Worm (Caenorhabditis elegans) whole organism, L3 larva: Measurements from ENCODE around the gene C08H9.16.

ENCODE experiments used
- R02D3.7 ChIP-seq: fragments of 150-350 bp; optimal IDR thresholded peaks from 2 replicates; lab custom pipeline; 2014; ENCODE audit warnings: missing biosample characterization, missing genetic modification characterization
- aly-2 ChIP-seq: fragments of 150-350 bp; optimal IDR thresholded peaks from 2 replicates; lab custom pipeline; 2014; ENCODE audit warnings: missing biosample characterization, missing genetic modification characterization
- ceh-28 ChIP-seq: fragments of 150-350 bp; optimal IDR thresholded peaks from 2 replicates; lab custom pipeline; 2014; ENCODE audit warnings: missing biosample characterization, missing genetic modification reagents, missing genetic modification characterization
- ceh-82 ChIP-seq: fragments of 150-350 bp; optimal IDR thresholded peaks from 2 replicates; lab custom pipeline; 2014; ENCODE audit warnings: missing biosample characterization, missing genetic modification characterization
- ceh-9 ChIP-seq: sonication (generic microtip); optimal IDR thresholded peaks from 2 replicates; lab custom pipeline; 2018; ENCODE audit warnings: missing biosample characterization, missing genetic modification characterization
- daf-12 ChIP-seq: fragments of 150-350 bp; optimal IDR thresholded peaks from 2 replicates; lab custom pipeline; 2014; ENCODE audit warnings: missing biosample characterization, missing genetic modification reagents, missing genetic modification characterization
- egl-27 ChIP-seq: sonication (generic microtip); optimal IDR thresholded peaks from 4 replicates; lab custom pipeline; 2017; ENCODE audit warnings: missing biosample characterization, missing genetic modification reagents, missing genetic modification characterization
- egl-5 ChIP-seq: fragments of 150-350 bp; optimal IDR thresholded peaks from 2 replicates; lab custom pipeline; 2017; ENCODE audit warnings: missing biosample characterization, missing genetic modification reagents, missing genetic modification characterization, inconsistent platforms
- elt-1 ChIP-seq: fragments of 150-350 bp; optimal IDR thresholded peaks from 2 replicates; lab custom pipeline; 2014; ENCODE audit warnings: missing biosample characterization, missing genetic modification characterization
- elt-2 ChIP-seq: sonication (generic microtip); optimal IDR thresholded peaks from 2 replicates; lab custom pipeline; 2016; ENCODE audit warnings: missing genetic modification reagents, mild to moderate bottlenecking, missing genetic modification characterization, missing compliant biosample characterization
- elt-3 ChIP-seq, 3 experiments: fragments of 150-350 bp in 1 of 3; sonication (generic microtip) in 2 of 3; optimal IDR thresholded peaks; 2 replicates in 2 of 3; 4 replicates in 1 of 3; lab custom pipeline; 2014 to 2017; ENCODE audit warnings: missing biosample characterization in 3 of 3, missing genetic modification characterization in 3 of 3
- fkh-2 ChIP-seq: fragments of 150-350 bp; optimal IDR thresholded peaks from 2 replicates; lab custom pipeline; 2014; ENCODE audit warnings: missing biosample characterization, missing genetic modification reagents, missing genetic modification characterization
- hmg-11 ChIP-seq: sonication (generic microtip); optimal IDR thresholded peaks from 2 replicates; lab custom pipeline; 2016; ENCODE audit warnings: missing genetic modification characterization, missing compliant biosample characterization
- jun-1 ChIP-seq: fragments of 150-350 bp; optimal IDR thresholded peaks from 2 replicates; lab custom pipeline; 2014; ENCODE audit warnings: missing biosample characterization, missing genetic modification reagents, missing genetic modification characterization
- lin-15B ChIP-seq: fragments of 150-350 bp; optimal IDR thresholded peaks from 2 replicates; lab custom pipeline; 2014; ENCODE audit warnings: missing biosample characterization, missing genetic modification characterization
- mml-1 ChIP-seq: fragments of 150-350 bp; sonication (generic microtip); optimal IDR thresholded peaks from 3 replicates; lab custom pipeline; 2014; ENCODE audit warnings: missing biosample characterization, missing genetic modification characterization
- nfya-1 ChIP-seq: sonication (generic microtip); optimal IDR thresholded peaks from 2 replicates; lab custom pipeline; 2017; ENCODE audit warnings: missing genetic modification characterization, mild to moderate bottlenecking, missing compliant biosample characterization, antibody characterized with exemption, moderate library complexity; ENCODE audit not compliant: insufficient read depth
- nhr-11 ChIP-seq: fragments of 150-350 bp; optimal IDR thresholded peaks from 2 replicates; lab custom pipeline; 2014; ENCODE audit warnings: missing biosample characterization, missing genetic modification characterization
- nhr-12 ChIP-seq: fragments of 150-350 bp; optimal IDR thresholded peaks from 2 replicates; lab custom pipeline; 2014; ENCODE audit warnings: missing biosample characterization, missing genetic modification characterization
- nhr-23 ChIP-seq: fragments of 150-350 bp; optimal IDR thresholded peaks from 2 replicates; lab custom pipeline; 2014; ENCODE audit warnings: missing biosample characterization, missing genetic modification reagents, missing genetic modification characterization
- nhr-237 ChIP-seq: fragments of 150-350 bp; optimal IDR thresholded peaks from 2 replicates; lab custom pipeline; 2014; ENCODE audit warnings: missing biosample characterization, missing genetic modification characterization
- nhr-25 ChIP-seq: sonication (generic microtip); optimal IDR thresholded peaks from 2 replicates; lab custom pipeline; 2017; ENCODE audit warnings: missing biosample characterization, missing genetic modification characterization
- nhr-28 ChIP-seq: fragments of 150-350 bp; optimal IDR thresholded peaks from 2 replicates; lab custom pipeline; 2014; ENCODE audit warnings: missing biosample characterization, missing genetic modification characterization
- nhr-43 ChIP-seq: sonication (generic microtip); optimal IDR thresholded peaks from 2 replicates; lab custom pipeline; 2016; ENCODE audit warnings: mild to moderate bottlenecking, missing genetic modification characterization, missing compliant biosample characterization; ENCODE audit not compliant: poor library complexity, severe bottlenecking
- nhr-77 ChIP-seq: fragments of 150-350 bp; optimal IDR thresholded peaks from 2 replicates; lab custom pipeline; 2014; ENCODE audit warnings: missing biosample characterization, missing genetic modification characterization
- pha-4 ChIP-seq: fragments of 150-350 bp; optimal IDR thresholded peaks from 2 replicates; lab custom pipeline; 2014; ENCODE audit warnings: missing biosample characterization, missing genetic modification reagents, missing genetic modification characterization
- pqm-1 ChIP-seq: fragments of 150-350 bp; optimal IDR thresholded peaks from 2 replicates; lab custom pipeline; 2017; ENCODE audit warnings: missing biosample characterization, missing genetic modification characterization, inconsistent platforms
- sea-2 ChIP-seq: fragments of 150-350 bp; sonication (generic microtip); optimal IDR thresholded peaks from 4 replicates; lab custom pipeline; 2014; ENCODE audit warnings: missing biosample characterization, missing genetic modification reagents, missing genetic modification characterization
- skn-1 ChIP-seq: fragments of 150-350 bp; optimal IDR thresholded peaks from 2 replicates; lab custom pipeline; 2014; ENCODE audit warnings: missing biosample characterization, missing genetic modification characterization
- snpc-4 ChIP-seq: fragments of 150-350 bp; optimal IDR thresholded peaks from 2 replicates; lab custom pipeline; 2014; ENCODE audit warnings: missing biosample characterization, missing genetic modification characterization
- ztf-11 ChIP-seq: fragments of 150-350 bp; optimal IDR thresholded peaks from 2 replicates; lab custom pipeline; 2014; ENCODE audit warnings: missing biosample characterization, missing genetic modification characterization
- ztf-4 ChIP-seq: fragments of 150-350 bp; optimal IDR thresholded peaks from 2 replicates; lab custom pipeline; 2014; ENCODE audit warnings: missing biosample characterization, missing genetic modification characterization

C08H9.16 gene

DNA sequence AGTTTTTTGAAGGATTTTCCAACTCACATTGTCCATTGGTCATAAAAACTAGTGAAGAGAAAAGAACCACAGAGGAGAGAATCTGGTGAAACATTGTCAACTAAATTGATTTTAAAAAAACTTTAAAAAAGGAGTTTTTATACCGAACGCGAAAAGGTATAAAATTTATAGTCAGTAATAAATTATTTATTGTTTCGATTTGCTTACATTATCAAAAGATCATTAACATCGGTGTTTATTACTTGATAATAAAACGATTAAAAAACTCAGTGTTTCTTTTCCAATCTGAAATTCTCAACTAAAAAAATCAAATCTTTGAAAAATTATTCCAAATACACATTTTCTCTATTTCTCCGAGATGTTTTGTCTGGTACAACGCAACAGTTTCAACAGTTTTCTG lies 23.6 kb downstream of the C08H9.16 start, which contains the start of gene F26C11.4:
Gene F26C11.4, minus strand, starts transcription at position 101 of the 400 bp plus-strand sequence.
- no peak for TF ChIP-seq nhr-77

DNA sequence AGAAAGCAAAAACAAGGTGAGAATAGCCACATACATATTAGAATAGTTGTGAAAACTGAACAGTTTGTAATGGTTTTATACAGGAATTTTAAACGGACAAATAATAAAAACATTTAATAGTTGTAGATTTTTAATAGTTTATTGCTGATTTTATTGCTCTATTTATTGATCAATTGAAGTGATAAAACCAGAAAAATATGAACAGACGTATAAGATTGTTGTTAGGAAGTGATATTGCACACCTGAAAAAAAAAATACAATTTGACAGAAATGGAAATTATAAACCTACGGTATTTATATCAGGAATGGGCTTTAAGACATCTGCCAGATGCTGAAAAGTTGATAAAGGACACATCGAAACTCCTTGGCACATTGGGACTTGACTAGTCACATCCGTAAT lies 25.3 kb downstream of the C08H9.16 start, which contains the start of gene C05C10.8:
Gene C05C10.8, minus strand, starts transcription at position 101 of the 400 bp plus-strand sequence.
- TF ChIP-seq elt-2 (tag; lab: Kevin White, UChicago) (no peak), nhr-23 (no peak), ceh-28 (no peak), ztf-4 (no peak), pha-4 (tag; lab: Kevin White, UChicago) (no peak), ceh-9 (tag; lab: Kevin White, UChicago) (no peak), lin-15B (tag; lab: Kevin White, UChicago) (no peak), aly-2 (no peak), jun-1 (tag; lab: Kevin White, UChicago) (no peak), skn-1 (tag; lab: Kevin White, UChicago) (no peak), nfya-1 (tag; lab: Kevin White, UChicago) (no peak), ztf-11 (tag; lab: Kevin White, UChicago) (no peak), nhr-12 (tag; lab: Kevin White, UChicago) (no peak), daf-12 (tag; lab: Kevin White, UChicago) (no peak), nhr-237 (no peak), nhr-25 (no peak), nhr-28 (tag; lab: Kevin White, UChicago) (no peak)

DNA sequence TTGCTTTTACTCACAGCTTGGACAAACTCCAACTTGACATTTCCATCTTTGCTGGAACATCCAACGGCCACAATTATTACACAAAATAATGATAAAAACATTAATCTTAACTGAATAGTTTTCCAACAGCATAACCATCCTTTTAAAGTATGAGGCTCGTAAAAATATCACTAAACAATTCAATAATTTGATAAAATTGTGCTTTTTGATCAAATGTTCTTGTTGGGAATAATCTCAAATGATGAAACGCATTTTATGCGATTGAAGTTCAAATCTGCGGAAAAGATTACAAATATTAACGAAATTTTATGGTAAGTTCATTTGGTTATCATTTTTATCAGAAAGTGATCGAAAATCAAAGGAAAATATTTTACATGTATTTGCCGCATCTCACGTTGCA lies 27.9 kb downstream of the C08H9.16 start, which contains the start of gene pho-10:
Gene pho-10, minus strand, starts transcription at position 101 of the 400 bp plus-strand sequence.
- no peak for TF ChIP-seq ceh-82 (tag; lab: Kevin White, UChicago)
- TF ChIP-seq nhr-43: no peak
- TF ChIP-seq nhr-237: no peak
- TF ChIP-seq skn-1 (tag; lab: Kevin White, UChicago): no peak
- TF ChIP-seq fkh-2 (tag; lab: Kevin White, UChicago): no peak
- no peak for TF ChIP-seq daf-12 (tag; lab: Kevin White, UChicago)

DNA sequence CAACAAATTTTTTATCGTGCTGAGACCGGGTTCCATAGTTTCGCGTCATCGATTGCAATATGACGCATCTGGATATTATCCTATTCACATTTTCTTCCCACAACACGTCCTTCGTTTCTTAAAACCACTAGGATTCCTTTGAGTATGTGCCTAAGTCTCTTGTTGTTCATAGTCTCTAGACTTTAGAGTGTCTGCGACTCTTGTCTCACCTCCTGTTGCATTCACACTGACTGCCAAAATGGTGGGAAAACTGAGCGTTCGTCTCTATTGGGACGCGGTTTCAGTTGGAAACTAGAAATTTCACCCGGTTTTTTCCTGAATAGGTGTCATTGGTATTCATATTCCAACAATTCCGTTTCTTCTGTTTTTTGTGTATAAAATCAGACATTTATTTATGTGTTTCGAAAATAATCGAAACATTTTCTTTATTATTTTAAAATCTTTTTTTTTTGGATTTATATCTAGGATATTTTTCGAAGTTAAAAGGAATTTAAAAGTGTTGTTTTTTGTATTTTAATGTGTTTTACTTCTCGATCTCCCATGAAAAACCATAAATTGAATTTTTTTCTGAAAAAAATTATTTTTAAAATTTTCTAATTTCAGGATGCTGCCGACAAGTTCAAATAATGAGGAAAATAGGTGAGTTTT lies 29.2 kb downstream of the C08H9.16 start, which contains the start of gene C05C10.2:
Gene C05C10.2, plus strand, starts transcription at position 598 of the 648 bp plus-strand sequence.
- TF ChIP-seq elt-3 (tag; optimal IDR thresholded peaks at IDR 0.05; lab: Kevin White, UChicago) (no peak), nfya-1 (tag; lab: Kevin White, UChicago) (peak; percentile 35)

DNA sequence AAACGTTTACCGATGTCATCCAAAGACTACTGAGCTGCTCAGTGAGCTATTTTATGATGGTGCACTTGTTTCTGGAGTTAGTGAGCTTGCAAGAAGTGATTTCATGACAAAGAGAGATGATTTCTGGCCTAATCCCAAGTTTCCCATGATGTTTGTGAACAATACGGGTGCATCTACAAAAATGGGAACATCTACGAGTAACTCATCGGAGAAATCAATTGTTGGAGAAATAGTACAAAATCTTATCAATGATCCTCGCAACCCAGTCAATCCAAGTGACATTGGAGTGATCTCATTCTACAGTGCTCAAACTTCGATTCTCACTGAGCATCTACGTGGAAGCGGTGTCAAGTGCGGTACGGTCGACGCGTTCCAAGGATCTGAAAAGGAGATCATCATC lies 35.9 kb downstream of the C08H9.16 start:
- TF ChIP-seq nhr-28 (tag; lab: Kevin White, UChicago): no peak
- TF ChIP-seq pha-4 (tag; lab: Kevin White, UChicago): no peak
- no peak for TF ChIP-seq mml-1 (tag; lab: Kevin White, UChicago)
- TF ChIP-seq egl-27: no peak

DNA sequence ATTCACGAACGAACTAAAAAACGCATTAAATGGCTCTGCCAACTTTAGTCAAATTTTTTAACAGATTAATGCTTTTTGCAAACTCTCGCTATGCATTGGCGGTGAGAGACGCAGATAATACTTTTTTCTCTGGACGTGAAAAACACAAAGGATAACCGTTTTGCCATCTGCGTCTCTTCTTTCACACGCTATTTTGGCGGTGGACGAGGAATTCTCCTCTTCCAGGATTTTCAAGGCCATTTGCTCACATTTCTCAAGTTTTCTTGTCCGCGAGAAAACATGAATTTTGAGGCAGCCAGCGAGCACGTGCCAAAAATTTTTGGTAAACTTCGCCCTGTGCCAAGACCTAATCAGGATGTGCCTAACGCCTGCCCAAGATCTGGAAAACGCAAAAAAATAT lies 38.4 kb downstream of the C08H9.16 start:
- TF ChIP-seq lin-15B (tag; lab: Kevin White, UChicago) (peak; percentile 78), nfya-1 (tag; lab: Kevin White, UChicago) (peak; percentile 47), nhr-11 (tag; lab: Kevin White, UChicago) (peak; percentile 49), R02D3.7 (tag; lab: Kevin White, UChicago) (no peak), snpc-4 (tag; lab: Kevin White, UChicago) (no peak), egl-27 (no peak), elt-1 (no peak), sea-2 (no peak), nhr-43 (peak; percentile 9), hmg-11 (tag; lab: Kevin White, UChicago) (peak; percentile 59)

DNA sequence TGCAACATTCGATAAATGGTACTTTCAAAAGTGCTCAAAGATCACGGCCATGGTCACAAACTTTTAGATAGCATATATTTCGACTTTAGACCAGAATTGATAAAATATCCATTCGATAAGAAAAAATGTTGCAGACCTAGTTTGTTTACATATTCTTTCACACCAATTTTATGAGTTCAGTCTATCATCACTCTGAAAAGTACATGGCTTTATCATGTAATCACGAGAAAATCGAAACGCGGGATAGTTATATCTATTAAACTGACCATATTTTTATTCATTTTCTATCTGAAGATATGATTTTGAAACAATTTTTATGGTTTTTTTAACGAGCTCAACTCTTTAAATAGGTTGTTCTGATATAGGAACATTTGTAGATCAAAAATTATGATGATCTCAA lies 38.9 kb downstream of the C08H9.16 start, which contains the start of gene pho-11:
Gene pho-11, plus strand, starts transcription at position 374 of the 400 bp plus-strand sequence.
- TF ChIP-seq pqm-1 (tag; lab: Kevin White, UChicago) (peak; percentile 65), ceh-9 (tag; lab: Kevin White, UChicago) (no peak), pha-4 (tag; lab: Kevin White, UChicago) (peak; percentile 23), elt-1 (no peak), elt-2 (tag; lab: Kevin White, UChicago) (peak; percentile 72), egl-5 (no peak)
